Worm (Caenorhabditis elegans): Measurements from ENCODE around the gene Y97E10AR.2.

The Y97E10AR.2 gene

ce11 chrV:8000929-8001513 is 5.0 kb downstream of the Y97E10AR.2 start, which contains the start of gene Y97E10AR.1 (continued):
- TF ChIP-seq unc-30 (tag; optimal IDR thresholded peaks at IDR 0.05) (no peak), sptf-1 (tag; optimal IDR thresholded peaks at IDR 0.05) (no peak), ets-5 (GFP tag; IDR thresholded peaks at IDR 0.05) (no peak), unc-98 (GFP tag; IDR thresholded peaks at IDR 0.05) (no peak), ceh-82 (tag; optimal IDR thresholded peaks at IDR 0.05) (peak in 2 of 3 experiments; percentile 17 to 68), unc-130 (tag; optimal IDR thresholded peaks at IDR 0.05) (no peak), aha-1 (tag; optimal IDR thresholded peaks at IDR 0.05) (no peak), xbp-1 (tag; optimal IDR thresholded peaks at IDR 0.05) (peak; percentile 67), ztf-4 (tag; optimal IDR thresholded peaks at IDR 0.05) (peak; percentile 48), F16B12.6 (tag; optimal IDR thresholded peaks at IDR 0.05) (peak; percentile 25), efl-3 (GFP tag; optimal IDR thresholded peaks at IDR 0.05) (no peak), Y116A8C.19 (tag; optimal IDR thresholded peaks at IDR 0.05; ENCODE audit: borderline replicate concordance) (no peak), ces-1 (GFP tag; optimal IDR thresholded peaks at IDR 0.05) (no peak), pax-3 (tag; optimal IDR thresholded peaks at IDR 0.05) (no peak), hlh-4 (tag; optimal IDR thresholded peaks at IDR 0.05) (no peak), alr-1 (tag; optimal IDR thresholded peaks at IDR 0.05; ENCODE audit: borderline replicate concordance) (no peak), pag-3 (tag; optimal IDR thresholded peaks at IDR 0.05; ENCODE audit: borderline replicate concordance, insufficient read depth) (peak; percentile 75), lin-39 (tag; optimal IDR thresholded peaks at IDR 0.05) (peak; percentile 51), fkh-10 (GFP tag; optimal IDR thresholded peaks at IDR 0.05) (peak; percentile 57), irx-1 (tag; optimal IDR thresholded peaks at IDR 0.05) (peak; percentile 77), nhr-76 (tag; optimal IDR thresholded peaks at IDR 0.05) (no peak), hpl-2 (GFP tag; optimal IDR thresholded peaks at IDR 0.05) (no peak), swsn-7 (tag; optimal IDR thresholded peaks at IDR 0.05) (peak; percentile 83), mab-9 (GFP tag; IDR thresholded peaks at IDR 0.05) (0 out of 2 replicates have a peak, but pooled peaks have one; percentile 17), nhr-85 (tag) (peak; percentile 57), tlp-1 (tag; optimal IDR thresholded peaks at IDR 0.05) (no peak), lin-15B (tag; optimal IDR thresholded peaks at IDR 0.05) (peak; percentile 13), ceh-90 (tag; optimal IDR thresholded peaks at IDR 0.05) (no peak), ama-1 (optimal IDR thresholded peaks at IDR 0.05) (no peak), mef-2 (tag; optimal IDR thresholded peaks at IDR 0.05) (peak; percentile 70), pqm-1 (tag; optimal IDR thresholded peaks at IDR 0.05) (no peak), nhr-28 (tag; optimal IDR thresholded peaks at IDR 0.05) (no peak), ztf-11 (tag; optimal IDR thresholded peaks at IDR 0.05) (peak in 1 of 2 experiments; percentile 41), snpc-4 (tag; optimal IDR thresholded peaks at IDR 0.05) (peak; percentile 3), dpl-1 (GFP tag; optimal IDR thresholded peaks at IDR 0.05) (peak; percentile 43 to 58 (median 49)), sup-37 (GFP tag; optimal IDR thresholded peaks at IDR 0.05) (no peak), ceh-88 (GFP tag; IDR thresholded peaks at IDR 0.05) (peak; percentile 29; the same call in 1 of the 2 replicates), mep-1 (tag; optimal IDR thresholded peaks at IDR 0.05) (peak; percentile 76), blmp-1 (tag; optimal IDR thresholded peaks at IDR 0.05) (peak; percentile 96), fos-1 (tag; optimal IDR thresholded peaks at IDR 0.05) (no peak), dsc-1 (tag; optimal IDR thresholded peaks at IDR 0.05) (peak; percentile 69), efl-1 (optimal IDR thresholded peaks at IDR 0.05) (peak; percentile 66 to 68), efl-1 (GFP tag; optimal IDR thresholded peaks at IDR 0.05 in 1 of 2) (peak; percentile 50 to 96), isw-1 (GFP tag; IDR thresholded peaks at IDR 0.05) (peak; percentile 69), tbx-2 (tag; optimal IDR thresholded peaks at IDR 0.05) (peak; percentile 80), mdl-1 (tag; optimal IDR thresholded peaks at IDR 0.05) (peak; percentile 17 to 79), elt-2 (tag; optimal IDR thresholded peaks at IDR 0.05) (peak; percentile 81), nhr-20 (tag; optimal IDR thresholded peaks at IDR 0.05) (peak; percentile 76), ceh-8 (GFP tag; optimal IDR thresholded peaks at IDR 0.05) (peak; percentile 22), aly-2 (tag; optimal IDR thresholded peaks at IDR 0.05) (no peak), fkh-4 (tag; optimal IDR thresholded peaks at IDR 0.05; ENCODE audit: borderline replicate concordance) (peak; percentile 45), skn-1 (tag; optimal IDR thresholded peaks at IDR 0.05) (peak; percentile 47), egl-13 (tag; optimal IDR thresholded peaks at IDR 0.05) (peak; percentile 73)
